Fruit fly (Drosophila melanogaster) whole organism, embryonic: ENCODE measurements around the gene SecS.

Experiments
- CG10366 ChIP-seq: fragments of 200-800 bp; sonication (Bioruptor generic); IDR thresholded peaks from 2 replicates; pipeline ENCODE4 v1.3.6; 2022; ENCODE audit warnings: missing biosample characterization, missing genetic modification characterization
- CG10431 ChIP-seq: fragments of 200-800 bp; sonication (Bioruptor generic); optimal IDR thresholded peaks from 3 replicates; lab custom pipeline; 2018; ENCODE audit warnings: missing biosample characterization, mild to moderate bottlenecking, missing genetic modification characterization
- CG10543 ChIP-seq: fragments of 200-800 bp; sonication (Bioruptor generic); optimal IDR thresholded peaks from 3 replicates; lab custom pipeline; 2017; ENCODE audit warnings: missing biosample characterization, mild to moderate bottlenecking, missing genetic modification characterization, moderate library complexity
- CG11504 ChIP-seq: fragments of 200-800 bp; sonication (Bioruptor generic); optimal IDR thresholded peaks from 3 replicates; lab custom pipeline; 2019; ENCODE audit warnings: missing biosample characterization, mild to moderate bottlenecking, missing genetic modification characterization, moderate library complexity
- CG12104 ChIP-seq: fragments of 200-800 bp; sonication (Bioruptor generic); optimal IDR thresholded peaks from 3 replicates; lab custom pipeline; 2016; ENCODE audit warnings: missing biosample characterization, missing genetic modification characterization
- CG12299 ChIP-seq: fragments of 200-800 bp; sonication (Bioruptor generic); optimal IDR thresholded peaks from 2 replicates; lab custom pipeline; 2018; ENCODE audit warnings: missing biosample characterization, mild to moderate bottlenecking, missing genetic modification characterization
- CG1529 ChIP-seq: fragments of 200-800 bp; sonication (Bioruptor generic); optimal IDR thresholded peaks from 3 replicates; lab custom pipeline; 2018; ENCODE audit warnings: missing biosample characterization, missing genetic modification characterization
- CG1647 ChIP-seq: fragments of 200-800 bp; sonication (Bioruptor generic); optimal IDR thresholded peaks from 3 replicates; lab custom pipeline; 2016; ENCODE audit warnings: missing biosample characterization, missing genetic modification characterization
- CG2875 ChIP-seq: fragments of 200-800 bp; sonication (Bioruptor generic); optimal IDR thresholded peaks from 2 replicates; lab custom pipeline; 2017; ENCODE audit warnings: missing biosample characterization, mild to moderate bottlenecking, missing genetic modification characterization, missing genetic modification reagents
- CG31365 ChIP-seq: fragments of 200-800 bp; sonication (Bioruptor generic); optimal IDR thresholded peaks from 2 replicates; lab custom pipeline; 2018; ENCODE audit warnings: missing biosample characterization, mild to moderate bottlenecking, missing genetic modification characterization
- CG32772 ChIP-seq: fragments of 200-800 bp; sonication (Bioruptor generic); IDR thresholded peaks from 2 replicates; pipeline ENCODE4 v1.3.6; 2022; ENCODE audit warnings: missing biosample characterization, missing genetic modification characterization
- CG34422 ChIP-seq: fragments of 200-800 bp; sonication (Bioruptor generic); IDR thresholded peaks from 3 replicates; pipeline ENCODE4 v1.3.6; 2022; ENCODE audit warnings: missing biosample characterization, missing genetic modification characterization
- CG4360 ChIP-seq: fragments of 200-800 bp; sonication (Bioruptor generic); IDR thresholded peaks from 2 replicates; pipeline ENCODE4 v1.3.6; 2022; ENCODE audit warnings: missing biosample characterization, missing genetic modification characterization
- CG4424 ChIP-seq: fragments of 200-800 bp; sonication (Bioruptor generic); optimal IDR thresholded peaks from 3 replicates; lab custom pipeline; 2016; ENCODE audit warnings: missing biosample characterization, missing genetic modification characterization
- CG5180 ChIP-seq: fragments of 200-800 bp; sonication (Bioruptor generic); optimal IDR thresholded peaks from 3 replicates; lab custom pipeline; 2017; ENCODE audit warnings: missing biosample characterization, missing genetic modification characterization, mild to moderate bottlenecking, moderate library complexity, missing genetic modification reagents
- CG6254 ChIP-seq: fragments of 200-800 bp; sonication (Bioruptor generic); optimal IDR thresholded peaks from 3 replicates; lab custom pipeline; 2017; ENCODE audit warnings: mild to moderate bottlenecking, missing biosample characterization, missing genetic modification reagents, missing genetic modification characterization
- CG7357 ChIP-seq: fragments of 200-800 bp; sonication (Bioruptor generic); IDR thresholded peaks from 3 replicates; pipeline ENCODE4 v1.3.6; 2022; ENCODE audit warnings: missing biosample characterization, missing genetic modification characterization
- CG8290 ChIP-seq, 3 experiments: fragments of 200-800 bp; sonication (Bioruptor generic); optimal IDR thresholded peaks; 2 replicates each; lab custom pipeline; 2016 to 2019; ENCODE audit warnings: missing biosample characterization in 3 of 3, missing genetic modification characterization in 3 of 3, mild to moderate bottlenecking in 2 of 3, moderate library complexity in 1 of 3
- CkIIα-i1 ChIP-seq: fragments of 200-800 bp; sonication (Bioruptor generic); IDR thresholded peaks from 2 replicates; pipeline ENCODE4 v1.3.6; 2022; ENCODE audit warnings: missing biosample characterization, missing genetic modification characterization
- CrebB ChIP-seq: fragments of 200-800 bp; sonication (Bioruptor generic); optimal IDR thresholded peaks from 3 replicates; lab custom pipeline; 2018; ENCODE audit warnings: missing biosample characterization, mild to moderate bottlenecking, missing genetic modification characterization
- D ChIP-seq, 2 experiments: fragments of 200-800 bp in 1 of 2; fragments of >200 bp in 1 of 2; sonication (Bioruptor generic) in 1 of 2; optimal IDR thresholded peaks; 2 replicates in 1 of 2; 3 replicates in 1 of 2; lab custom pipeline; 2017; ENCODE audit warnings: mild to moderate bottlenecking in 1 of 2, missing biosample characterization in 1 of 2, missing genetic modification characterization in 1 of 2, missing genetic modification reagents in 1 of 2
- Dip2 ChIP-seq: fragments of 200-800 bp; sonication (Bioruptor generic); IDR thresholded peaks from 2 replicates; pipeline ENCODE4 v1.3.6; 2022; ENCODE audit warnings: missing biosample characterization, missing genetic modification characterization
- Dp ChIP-seq: fragments of 200-800 bp; sonication (Bioruptor generic); optimal IDR thresholded peaks from 2 replicates; lab custom pipeline; 2018; ENCODE audit warnings: missing biosample characterization, mild to moderate bottlenecking, missing genetic modification characterization, moderate library complexity
- Elba2 ChIP-seq: fragments of 200-800 bp; sonication (Bioruptor generic); optimal IDR thresholded peaks from 3 replicates; lab custom pipeline; 2016; ENCODE audit warnings: missing biosample characterization, missing genetic modification characterization
- Gug ChIP-seq: fragments of 200-800 bp; sonication (Bioruptor generic); IDR thresholded peaks from 4 replicates; pipeline ENCODE4 v1.3.6; 2022; ENCODE audit warnings: missing biosample characterization, missing genetic modification characterization
- Hey ChIP-seq: fragments of 200-800 bp; sonication (Bioruptor generic); optimal IDR thresholded peaks from 3 replicates; lab custom pipeline; 2018; ENCODE audit warnings: missing biosample characterization, mild to moderate bottlenecking, missing genetic modification characterization
- Hr39 ChIP-seq: fragments of >200 bp; optimal IDR thresholded peaks from 2 replicates; lab custom pipeline; 2017
- Lhr ChIP-seq: fragments of 200-800 bp; sonication (Bioruptor generic); optimal IDR thresholded peaks from 3 replicates; lab custom pipeline; 2017; ENCODE audit warnings: mild to moderate bottlenecking, missing biosample characterization, missing genetic modification reagents, missing genetic modification characterization
- Oaz ChIP-seq: fragments of 200-800 bp; sonication (Bioruptor generic); IDR thresholded peaks from 2 replicates; pipeline ENCODE4 v1.3.6; 2022; ENCODE audit warnings: missing biosample characterization, missing genetic modification characterization
- Sox102F ChIP-seq: fragments of 200-800 bp; sonication (Bioruptor generic); optimal IDR thresholded peaks from 2 replicates; lab custom pipeline; 2018; ENCODE audit warnings: missing biosample characterization, mild to moderate bottlenecking, missing genetic modification characterization, moderate library complexity
- abd-A ChIP-seq: fragments of 200-800 bp; sonication (Bioruptor generic); optimal IDR thresholded peaks from 3 replicates; lab custom pipeline; 2019; ENCODE audit warnings: missing biosample characterization, mild to moderate bottlenecking, missing genetic modification characterization, moderate library complexity
- ara ChIP-seq: fragments of 200-800 bp; sonication (Bioruptor generic); IDR thresholded peaks from 2 replicates; pipeline ENCODE4 v1.3.6; 2022; ENCODE audit warnings: missing biosample characterization, missing genetic modification characterization
- ase ChIP-seq: fragments of 200-800 bp; sonication (Bioruptor generic); IDR thresholded peaks from 3 replicates; pipeline ENCODE4 v1.3.6; 2022; ENCODE audit warnings: missing biosample characterization, missing genetic modification characterization
- ash1 ChIP-seq: fragments of 200-800 bp; sonication (Bioruptor generic); optimal IDR thresholded peaks from 2 replicates; lab custom pipeline; 2018; ENCODE audit warnings: missing biosample characterization, mild to moderate bottlenecking, missing genetic modification characterization
- btn ChIP-seq: fragments of 200-800 bp; sonication (Bioruptor generic); optimal IDR thresholded peaks from 2 replicates; lab custom pipeline; 2016; ENCODE audit warnings: missing biosample characterization, missing genetic modification characterization
- disco-r ChIP-seq: fragments of 200-800 bp; sonication (Bioruptor generic); optimal IDR thresholded peaks from 2 replicates; lab custom pipeline; 2016; ENCODE audit warnings: missing biosample characterization, missing genetic modification characterization
- esg ChIP-seq: fragments of 200-800 bp; sonication (Bioruptor generic); conservative IDR thresholded peaks from 2 replicates; pipeline ENCODE4 v1.3.6; 2022; ENCODE audit warnings: missing biosample characterization, missing genetic modification characterization
- ewg ChIP-seq: fragments of 200-800 bp; sonication (Bioruptor generic); optimal IDR thresholded peaks from 3 replicates; lab custom pipeline; 2017; ENCODE audit warnings: mild to moderate bottlenecking, missing biosample characterization, missing genetic modification reagents, missing genetic modification characterization
- fd102C ChIP-seq: fragments of 200-800 bp; sonication (Bioruptor generic); optimal IDR thresholded peaks from 2 replicates; lab custom pipeline; 2018; ENCODE audit warnings: missing biosample characterization, mild to moderate bottlenecking, missing genetic modification characterization, moderate library complexity
- gce ChIP-seq: fragments of 200-800 bp; sonication (Bioruptor generic); IDR thresholded peaks from 3 replicates; pipeline ENCODE4 v1.3.6; 2022; ENCODE audit warnings: missing biosample characterization, missing genetic modification characterization
- ind ChIP-seq: fragments of 200-800 bp; sonication (Bioruptor generic); optimal IDR thresholded peaks from 3 replicates; lab custom pipeline; 2016; ENCODE audit warnings: missing biosample characterization, missing genetic modification characterization
- kay ChIP-seq: fragments of 200-800 bp; sonication (Bioruptor generic); optimal IDR thresholded peaks from 2 replicates; lab custom pipeline; 2016; ENCODE audit warnings: missing biosample characterization, missing genetic modification characterization
- lilli ChIP-seq: fragments of 200-800 bp; sonication (Bioruptor generic); optimal IDR thresholded peaks from 3 replicates; lab custom pipeline; 2016; ENCODE audit warnings: missing biosample characterization, missing genetic modification characterization
- pan ChIP-seq, 4 experiments: fragments of >200 bp in 3 of 4; fragments of 200-800 bp in 1 of 4; sonication (Bioruptor generic) in 1 of 4; optimal IDR thresholded peaks in 3 of 4; IDR thresholded peaks in 1 of 4; 2 replicates each; pipeline versions ENCODE4 v1.3.6 to Lab custom; 2017 to 2022; ENCODE audit warnings: missing biosample characterization in 2 of 4, missing genetic modification characterization in 2 of 4, mixed read lengths in 1 of 4
- rib ChIP-seq: fragments of 200-800 bp; sonication (Bioruptor generic); IDR thresholded peaks from 2 replicates; pipeline ENCODE4 v1.3.6; 2022; ENCODE audit warnings: missing biosample characterization, missing genetic modification characterization
- sens-2 ChIP-seq: fragments of 200-800 bp; sonication (Bioruptor generic); IDR thresholded peaks from 2 replicates; pipeline ENCODE4 v1.3.6; 2022; ENCODE audit warnings: missing biosample characterization, missing genetic modification characterization
- sqz ChIP-seq: fragments of 200-800 bp; sonication (Bioruptor generic); optimal IDR thresholded peaks from 3 replicates; lab custom pipeline; 2018; ENCODE audit warnings: missing biosample characterization, mild to moderate bottlenecking, missing genetic modification characterization
- sr ChIP-seq: fragments of 200-800 bp; sonication (Bioruptor generic); IDR thresholded peaks from 3 replicates; pipeline ENCODE4 v1.3.6; 2022; ENCODE audit warnings: missing biosample characterization, missing genetic modification characterization
- unpg ChIP-seq: fragments of 200-800 bp; sonication (Bioruptor generic); optimal IDR thresholded peaks from 3 replicates; lab custom pipeline; 2018; ENCODE audit warnings: missing biosample characterization, mild to moderate bottlenecking, missing genetic modification characterization, moderate library complexity

The SecS gene

dm6 chr3R:5622985-5623630, 21.9 kb downstream of the SecS start (continued):
- TF ChIP-seq CG10431 (GFP tag; lab: Kevin White, UChicago): peak; percentile 96
- no peak for TF ChIP-seq CG7357 (GFP tag; lab: Robert Waterston, UW)
- no peak for TF ChIP-seq ind (GFP tag; lab: Kevin White, UChicago)
- TF ChIP-seq CG5180 (GFP tag; lab: Kevin White, UChicago): peak; percentile 60
- peak; percentile 34 for TF ChIP-seq CG12104
- peak; percentile 70 for TF ChIP-seq CG8290 (GFP tag; optimal IDR thresholded peaks at IDR 0.05; lab: Kevin White, UChicago)
- TF ChIP-seq CG8290 (tag; optimal IDR thresholded peaks at IDR 0.05; lab: Kevin White, UChicago): peak; percentile 88 to 91
- no peak for TF ChIP-seq ara
- peak; percentile 55 for TF ChIP-seq lilli (GFP tag; lab: Kevin White, UChicago)
- peak; percentile 79 for TF ChIP-seq CG1529 (GFP tag; lab: Kevin White, UChicago)
- peak; percentile 56 for TF ChIP-seq ewg (GFP tag; lab: Kevin White, UChicago)
- TF ChIP-seq CG1647: peak; percentile 74
- no peak for TF ChIP-seq ase
- TF ChIP-seq Dp (GFP tag; lab: Kevin White, UChicago): no peak
- peak; percentile 63 for TF ChIP-seq kay
- TF ChIP-seq Elba2: no peak
- TF ChIP-seq esg (GFP tag; lab: Robert Waterston, UW): no peak
- TF ChIP-seq rib: no peak
- TF ChIP-seq ash1 (GFP tag; lab: Kevin White, UChicago): peak; percentile 86
- TF ChIP-seq Oaz (GFP tag; lab: Robert Waterston, UW): no peak
- TF ChIP-seq disco-r: peak; percentile 48
- TF ChIP-seq sqz (GFP tag; lab: Kevin White, UChicago): peak; percentile 99
- no peak for TF ChIP-seq CG4360 (GFP tag; lab: Robert Waterston, UW)
- no peak for TF ChIP-seq CkIIα-i1 (GFP tag; lab: Robert Waterston, UW)
- peak; percentile 69 for TF ChIP-seq CG31365 (tag; lab: Kevin White, UChicago)
- no peak for TF ChIP-seq CG32772 (GFP tag; lab: Robert Waterston, UW)
- TF ChIP-seq btn (GFP tag; lab: Kevin White, UChicago): peak; percentile 62
- peak; percentile 83 for TF ChIP-seq fd102C
- TF ChIP-seq Dip2 (GFP tag; lab: Robert Waterston, UW): no peak
- no peak for TF ChIP-seq pan (optimal IDR thresholded peaks at IDR 0.05; lab: Kevin White, UChicago)
- no peak for TF ChIP-seq pan (GFP tag; optimal IDR thresholded peaks at IDR 0.05 in 1 of 2, IDR thresholded peaks at IDR 0.05 in 1 of 2)
- no peak for TF ChIP-seq CG10366 (GFP tag; lab: Robert Waterston, UW)
- TF ChIP-seq CG2875 (GFP tag; lab: Kevin White, UChicago): peak; percentile 91
- TF ChIP-seq CrebB: peak; percentile 83
- no peak for TF ChIP-seq D (optimal IDR thresholded peaks at IDR 0.05; lab: Kevin White, UChicago)
- peak; percentile 85 for TF ChIP-seq D (GFP tag; optimal IDR thresholded peaks at IDR 0.05; lab: Kevin White, UChicago)
- peak; percentile 61 for TF ChIP-seq Sox102F (GFP tag; lab: Kevin White, UChicago)
- TF ChIP-seq sr (GFP tag; lab: Robert Waterston, UW): no peak
- peak; percentile 74 for TF ChIP-seq unpg (GFP tag; lab: Kevin White, UChicago)
- TF ChIP-seq sens-2 (GFP tag; lab: Robert Waterston, UW): no peak
- peak; percentile 68 for TF ChIP-seq Lhr (GFP tag; lab: Kevin White, UChicago)
- TF ChIP-seq CG34422 (GFP tag; lab: Robert Waterston, UW): no peak
- TF ChIP-seq CG11504 (tag; lab: Kevin White, UChicago): peak; percentile 72
- peak; percentile 90 for TF ChIP-seq CG12299 (tag; lab: Kevin White, UChicago)
- TF ChIP-seq CG6254 (GFP tag; lab: Kevin White, UChicago): peak; percentile 78
- TF ChIP-seq CG4424 (GFP tag; lab: Kevin White, UChicago): peak; percentile 61
- TF ChIP-seq abd-A (tag; lab: Kevin White, UChicago): peak; percentile 95
- TF ChIP-seq Gug (GFP tag; lab: Robert Waterston, UW): no peak
- TF ChIP-seq Hr39 (lab: Kevin White, UChicago): no peak
- TF ChIP-seq Hey (tag; lab: Kevin White, UChicago): peak; percentile 81
- TF ChIP-seq gce (GFP tag; lab: Robert Waterston, UW): no peak
- TF ChIP-seq CG10543 (GFP tag; lab: Kevin White, UChicago): peak; percentile 90
